Worm (Caenorhabditis elegans) whole organism, midembryonic: Measurements from ENCODE around the gene T24F1.7.

Source experiments
- T22C8.4 ChIP-seq: fragments of 200-800 bp; sonication (Bioruptor generic); IDR thresholded peaks from 2 replicates; pipeline ENCODE4 v1.3.6; 2022; ENCODE audit warnings: missing genetic modification characterization, missing compliant biosample characterization
- cog-1 ChIP-seq: sonication (generic microtip); optimal IDR thresholded peaks from 2 replicates; lab custom pipeline; 2016; ENCODE audit warnings: missing genetic modification characterization, missing compliant biosample characterization
- flt-1 ChIP-seq: fragments of 200-800 bp; sonication (Bioruptor generic); IDR thresholded peaks from 2 replicates; pipeline ENCODE4 v1.3.6; 2022; ENCODE audit warnings: missing genetic modification characterization, missing compliant biosample characterization
- klf-2 ChIP-seq: fragments of 200-800 bp; sonication (Bioruptor generic); conservative IDR thresholded peaks from 2 replicates; pipeline ENCODE4 v1.3.6; 2022; ENCODE audit warnings: missing genetic modification reagents, missing genetic modification characterization, missing compliant biosample characterization
- med-1 ChIP-seq: sonication (generic microtip); optimal IDR thresholded peaks from 2 replicates; lab custom pipeline; 2017; ENCODE audit warnings: missing genetic modification characterization, mild to moderate bottlenecking, missing compliant biosample characterization, antibody characterized with exemption, missing genetic modification reagents; ENCODE audit not compliant: insufficient read depth
- ref-1 ChIP-seq: fragments of 200-800 bp; sonication (Bioruptor generic); conservative IDR thresholded peaks from 2 replicates; pipeline ENCODE4 v1.3.6; 2022; ENCODE audit warnings: missing genetic modification reagents, missing genetic modification characterization, missing compliant biosample characterization
- tab-1 ChIP-seq: fragments of 200-800 bp; sonication (Bioruptor generic); IDR thresholded peaks from 2 replicates; pipeline ENCODE4 v1.3.6; 2022; ENCODE audit warnings: missing genetic modification characterization, missing compliant biosample characterization
- ztf-23 ChIP-seq: fragments of 200-800 bp; sonication (Bioruptor generic); IDR thresholded peaks from 2 replicates; pipeline ENCODE4 v1.3.6; 2022; ENCODE audit warnings: missing genetic modification reagents, missing genetic modification characterization, missing compliant biosample characterization
- ztf-29 ChIP-seq: fragments of 200-800 bp; sonication (Bioruptor generic); IDR thresholded peaks from 2 replicates; pipeline ENCODE4 v1.3.6; 2022; ENCODE audit warnings: missing genetic modification reagents, missing genetic modification characterization, missing compliant biosample characterization

Gene T24F1.7

DNA sequence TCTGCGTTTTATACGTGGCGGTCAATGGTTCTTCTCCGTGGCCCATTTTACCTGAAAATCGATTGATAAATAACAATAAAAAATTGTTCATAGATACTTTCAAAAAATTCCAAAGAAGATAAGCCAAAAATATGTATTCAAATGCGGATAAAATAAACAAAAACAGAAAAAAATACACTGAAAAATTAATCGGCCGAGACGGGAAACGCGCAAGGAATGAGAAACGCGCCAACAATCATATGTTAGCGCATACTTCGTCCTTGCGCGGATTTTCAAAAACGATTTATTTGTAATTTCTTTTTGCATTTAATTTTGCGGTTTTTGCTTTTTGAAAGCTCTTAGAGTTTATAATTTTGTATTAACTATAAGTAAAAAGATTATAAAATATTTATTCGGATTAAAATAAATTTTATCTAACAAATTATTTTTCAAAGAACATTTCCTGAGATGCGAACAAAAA is 33.3 kb downstream of the T24F1.7 start, which contains the start of gene nduf-11:
nduf-11 (minus strand) TSS at position 51 of the 460 bp plus-strand sequence.
- peak; percentile 68; the same call in 1 of the 2 replicates for TF ChIP-seq ztf-23
- TF ChIP-seq klf-2 (GFP tag; lab: Robert Waterston, UW), result no peak
- TF ChIP-seq cog-1 (tag; lab: Kevin White, UChicago), result peak; percentile 70
- no peak for TF ChIP-seq T22C8.4
- TF ChIP-seq flt-1, result peak; percentile 84
- peak; percentile 6 for TF ChIP-seq med-1 (GFP tag; lab: Kevin White, UChicago)
- TF ChIP-seq tab-1 (GFP tag; lab: Robert Waterston, UW), result no peak; the same call in 1 of the 2 replicates
- TF ChIP-seq ztf-29 (GFP tag; lab: Robert Waterston, UW), result no peak

DNA sequence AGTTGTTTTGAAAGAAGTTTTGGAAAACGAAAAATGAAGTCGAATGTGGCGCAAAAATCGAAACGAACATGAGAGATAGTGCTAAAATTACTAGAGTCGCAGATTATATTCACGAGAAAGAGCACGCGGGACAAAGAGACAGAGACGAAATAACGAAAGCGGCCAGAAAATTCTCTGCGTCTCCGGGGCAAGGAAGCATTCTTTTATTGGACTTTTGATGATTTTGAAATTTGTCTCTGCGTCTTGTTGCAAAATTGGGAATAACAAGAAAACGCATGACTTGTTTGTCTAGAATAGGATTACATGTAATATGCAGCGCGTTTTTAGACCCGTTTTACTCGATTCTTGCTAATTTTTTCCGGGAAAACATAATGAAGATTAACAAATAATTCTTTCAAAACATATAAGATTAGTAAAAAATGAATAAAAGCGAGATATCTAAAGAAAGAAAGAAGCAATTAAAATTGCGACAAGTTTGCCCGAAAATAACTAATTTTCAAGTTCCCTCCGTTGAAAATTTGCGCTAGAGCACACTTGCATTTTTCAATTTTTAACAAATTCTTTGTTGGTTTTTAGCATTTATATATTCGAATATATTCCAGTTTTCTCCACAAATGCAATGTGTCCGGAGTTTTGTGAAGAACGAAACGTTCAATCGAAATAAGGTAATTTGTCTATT is 35.7 kb downstream of the T24F1.7 start, which contains the start of the genes B0491.6 and pigm-1:
B0491.6 (minus strand) TSS at position 466 of the 679 bp plus-strand sequence.
pigm-1 (plus strand) TSS at position 568 of the 679 bp plus-strand sequence.
- TF ChIP-seq cog-1 (tag; lab: Kevin White, UChicago) (peak; percentile 72), ref-1 (no peak)

DNA sequence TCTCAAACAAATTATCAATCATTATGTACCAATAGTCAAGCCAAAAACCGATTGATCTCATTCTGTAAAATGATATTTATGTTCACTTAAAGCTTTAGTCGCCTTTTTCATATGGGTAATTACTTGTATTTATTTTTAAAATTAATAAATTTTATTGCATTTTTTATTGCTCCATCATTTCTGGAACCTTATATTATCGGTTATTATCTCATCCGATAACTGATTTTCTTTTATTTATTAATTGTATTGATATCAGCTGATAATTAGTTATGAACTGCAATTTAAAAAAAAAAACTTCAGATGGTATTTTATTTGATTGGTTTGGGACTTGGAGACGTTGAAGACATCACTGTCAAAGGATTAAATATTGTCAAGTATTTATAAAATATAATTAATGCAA is 37.6 kb downstream of the T24F1.7 start, which contains the start of gene dph-5:
dph-5 (plus strand) TSS at position 301 of the 400 bp plus-strand sequence.
- TF ChIP-seq med-1 (GFP tag; lab: Kevin White, UChicago) (no peak), klf-2 (GFP tag; lab: Robert Waterston, UW) (no peak), ztf-29 (GFP tag; lab: Robert Waterston, UW) (no peak), flt-1 (no peak), T22C8.4 (no peak), ztf-23 (no peak), ref-1 (no peak), cog-1 (tag; lab: Kevin White, UChicago) (no peak), tab-1 (GFP tag; lab: Robert Waterston, UW) (no peak)

- TF ChIP-seq T22C8.4 (no peak), flt-1 (no peak)
Observed at ce11 chrII:11351599-11351998, 39.3 kb downstream of the T24F1.7 start, which contains the start of gene clh-2. Gene clh-2, plus strand, starts transcription at chrII:11351899.

DNA sequence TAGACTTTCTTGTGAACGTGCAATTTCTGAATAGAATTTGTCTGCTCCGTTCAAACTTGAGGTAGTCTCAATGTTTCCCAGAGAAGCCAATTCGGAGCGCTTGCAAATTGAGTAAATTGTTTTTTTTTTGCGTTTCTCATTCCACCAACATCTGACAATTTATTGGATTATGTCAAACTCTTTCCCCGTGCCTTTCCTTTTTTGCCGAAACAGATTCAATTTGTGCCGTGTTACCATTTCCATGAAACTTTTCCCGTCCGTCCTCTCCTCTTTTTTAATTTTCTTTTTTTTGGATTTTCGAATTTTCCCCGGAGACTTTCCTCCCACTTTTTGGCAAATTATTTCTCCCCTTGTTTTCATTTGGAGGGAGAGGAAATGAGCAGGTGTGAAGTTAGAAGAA is 41.1 kb downstream of the T24F1.7 start:
- TF ChIP-seq flt-1 (no peak), ztf-23 (no peak), ref-1 (no peak), cog-1 (tag; lab: Kevin White, UChicago) (no peak), klf-2 (GFP tag; lab: Robert Waterston, UW) (no peak), ztf-29 (GFP tag; lab: Robert Waterston, UW) (no peak), T22C8.4 (no peak), med-1 (GFP tag; lab: Kevin White, UChicago) (no peak), tab-1 (GFP tag; lab: Robert Waterston, UW) (no peak)

- TF ChIP-seq ztf-23 (no peak), T22C8.4 (no peak), klf-2 (GFP tag; lab: Robert Waterston, UW) (no peak), ztf-29 (GFP tag; lab: Robert Waterston, UW) (no peak), ref-1 (no peak), cog-1 (tag; lab: Kevin White, UChicago) (no peak), flt-1 (no peak), tab-1 (GFP tag; lab: Robert Waterston, UW) (no peak), med-1 (GFP tag; lab: Kevin White, UChicago) (no peak)
Observed at ce11 chrII:11361751-11362150, 49.4 kb downstream of the T24F1.7 start.
